Fruit fly (Drosophila melanogaster) S2 (cell line): ENCODE measurements around the gene CG31806.

Experiments used
- CG8478 ChIP-seq: fragments of >200 bp; optimal IDR thresholded peaks from 2 replicates; lab custom pipeline; 2018
- CTCF ChIP-seq, 2 experiments: fragments of >200 bp; optimal IDR thresholded peaks; 2 replicates each; lab custom pipeline; 2018

DNA sequence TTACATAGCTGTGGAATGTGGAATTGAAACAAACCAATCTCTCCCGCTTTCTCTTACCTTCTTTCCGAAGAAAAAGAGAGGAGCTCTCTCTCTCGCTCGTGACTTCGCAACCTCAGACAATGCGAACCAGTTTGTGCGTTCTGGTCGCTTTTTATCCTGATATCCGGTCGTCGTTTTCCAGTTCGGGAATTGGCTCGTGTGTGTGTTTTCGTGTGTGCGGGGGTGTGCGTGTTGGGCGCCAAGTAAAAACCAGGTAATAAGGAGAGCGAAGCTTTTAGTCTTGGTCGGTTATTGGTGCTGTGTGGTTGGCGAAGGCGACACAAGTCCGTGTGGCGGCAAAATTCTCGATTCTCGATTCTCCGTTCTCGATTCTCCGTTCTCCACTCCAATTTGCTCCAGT lies 12.0 kb upstream of the CG31806 start, which contains the start of gene beat-IIIb:
- no peak for TF ChIP-seq CG8478 (lab: Kevin White, UChicago)
- TF ChIP-seq CTCF (optimal IDR thresholded peaks at IDR 0.05; lab: Kevin White, UChicago), result no peak
